Worm (Caenorhabditis elegans) whole organism, young adult: ENCODE data around the gene chl-1.

Experiments used
- B0261.1 ChIP-seq: sonication (generic microtip); optimal IDR thresholded peaks from 2 replicates; lab custom pipeline; 2016; ENCODE audit warnings: mild to moderate bottlenecking, missing genetic modification characterization, moderate library complexity, missing compliant biosample characterization
- B0336.3 ChIP-seq: fragments of 200-800 bp; sonication (Bioruptor generic); IDR thresholded peaks from 2 replicates; pipeline ENCODE4 v1.3.6; 2022; ENCODE audit warnings: missing genetic modification characterization, missing compliant biosample characterization
- F22D6.2 ChIP-seq: sonication (generic microtip); optimal IDR thresholded peaks from 2 replicates; lab custom pipeline; 2016; ENCODE audit warnings: mild to moderate bottlenecking, missing genetic modification characterization, missing compliant biosample characterization
- F37B4.10 ChIP-seq: fragments of 200-800 bp; sonication (Bioruptor generic); IDR thresholded peaks from 2 replicates; pipeline ENCODE4 v1.3.6; 2022; ENCODE audit warnings: missing genetic modification characterization, missing compliant biosample characterization
- F49E8.2 ChIP-seq: sonication (generic microtip); optimal IDR thresholded peaks from 3 replicates; lab custom pipeline; 2017; ENCODE audit warnings: missing genetic modification characterization, mild to moderate bottlenecking, missing compliant biosample characterization, antibody characterized with exemption, moderate library complexity; ENCODE audit not compliant: insufficient read depth
- F55B11.4 ChIP-seq: sonication (generic microtip); optimal IDR thresholded peaks from 2 replicates; lab custom pipeline; 2016; ENCODE audit warnings: missing compliant biosample characterization, missing genetic modification characterization, borderline replicate concordance; ENCODE audit not compliant: insufficient read depth
- F57A8.1 ChIP-seq: fragments of 200-800 bp; sonication (Bioruptor generic); optimal IDR thresholded peaks from 2 replicates; lab custom pipeline; 2018; ENCODE audit warnings: mild to moderate bottlenecking, missing genetic modification characterization, moderate library complexity, missing compliant biosample characterization
- F57C9.4 ChIP-seq: sonication (generic microtip); optimal IDR thresholded peaks from 2 replicates; lab custom pipeline; 2017; ENCODE audit warnings: mild to moderate bottlenecking, missing genetic modification characterization, missing compliant biosample characterization
- T07F8.4 ChIP-seq: sonication (generic microtip); optimal IDR thresholded peaks from 2 replicates; lab custom pipeline; 2016; ENCODE audit warnings: mild to moderate bottlenecking, missing genetic modification characterization, moderate library complexity, missing compliant biosample characterization
- Y53G8AR.9 ChIP-seq: fragments of 200-800 bp; sonication (Bioruptor generic); conservative IDR thresholded peaks from 2 replicates; pipeline ENCODE4 v1.3.6; 2022; ENCODE audit warnings: missing genetic modification reagents, missing genetic modification characterization, missing compliant biosample characterization
- Y79H2A.3 ChIP-seq: fragments of 200-800 bp; sonication (Bioruptor generic); conservative IDR thresholded peaks from 2 replicates; pipeline ENCODE4 v1.3.6; 2022; ENCODE audit warnings: missing genetic modification reagents, missing genetic modification characterization, missing compliant biosample characterization
- Y95B8A.8 ChIP-seq: fragments of 200-800 bp; sonication (Bioruptor generic); IDR thresholded peaks from 2 replicates; pipeline ENCODE4 v1.3.6; 2022; ENCODE audit warnings: missing genetic modification reagents, missing genetic modification characterization, missing compliant biosample characterization
- ZK185.1 ChIP-seq: sonication (generic microtip); optimal IDR thresholded peaks from 2 replicates; lab custom pipeline; 2016; ENCODE audit warnings: mild to moderate bottlenecking, missing genetic modification characterization, missing compliant biosample characterization; ENCODE audit not compliant: poor library complexity, severe bottlenecking
- ama-1 ChIP-seq, 3 experiments: fragments of 150-350 bp in 1 of 3; sonication (generic microtip) in 2 of 3; optimal IDR thresholded peaks; 2 replicates each; lab custom pipeline; 2014 to 2018; ENCODE audit warnings: missing biosample characterization in 2 of 3, missing genetic modification characterization in 2 of 3, missing genetic modification reagents in 2 of 3
- aptf-3 ChIP-seq: fragments of 200-800 bp; sonication (Bioruptor generic); IDR thresholded peaks from 2 replicates; pipeline ENCODE4 v1.3.6; 2022; ENCODE audit warnings: missing genetic modification characterization, missing compliant biosample characterization
- attf-6 ChIP-seq: fragments of 200-800 bp; sonication (Bioruptor generic); IDR thresholded peaks from 2 replicates; pipeline ENCODE4 v1.3.6; 2022; ENCODE audit warnings: missing genetic modification reagents, missing genetic modification characterization, missing compliant biosample characterization
- bed-1 ChIP-seq: fragments of 200-800 bp; sonication (Bioruptor generic); IDR thresholded peaks from 2 replicates; pipeline ENCODE4 v1.3.6; 2022; ENCODE audit warnings: missing genetic modification reagents, missing genetic modification characterization, missing compliant biosample characterization
- bed-2 ChIP-seq: fragments of 200-800 bp; sonication (Bioruptor generic); IDR thresholded peaks from 2 replicates; pipeline ENCODE4 v1.3.6; 2022; ENCODE audit warnings: missing genetic modification reagents, missing genetic modification characterization, missing compliant biosample characterization
- ccch-3 ChIP-seq: fragments of 200-800 bp; sonication (Bioruptor generic); optimal IDR thresholded peaks from 2 replicates; lab custom pipeline; 2018; ENCODE audit warnings: mild to moderate bottlenecking, missing genetic modification characterization, missing compliant biosample characterization
- cebp-1 ChIP-seq, 2 experiments: fragments of 200-800 bp in 1 of 2; sonication (Bioruptor generic) in 1 of 2; sonication (generic microtip) in 1 of 2; IDR thresholded peaks in 1 of 2; optimal IDR thresholded peaks in 1 of 2; 2 replicates each; pipeline versions ENCODE4 v1.3.6 to Lab custom; 2017 to 2022; ENCODE audit warnings: missing compliant biosample characterization in 2 of 2, missing genetic modification characterization in 2 of 2, mild to moderate bottlenecking in 1 of 2, missing genetic modification reagents in 1 of 2, moderate library complexity in 1 of 2
- ceh-100 ChIP-seq: fragments of 200-800 bp; sonication (Bioruptor generic); IDR thresholded peaks from 2 replicates; pipeline ENCODE4 v1.3.6; 2022; ENCODE audit warnings: missing genetic modification reagents, missing genetic modification characterization, missing compliant biosample characterization
- ceh-27 ChIP-seq: fragments of 200-800 bp; sonication (Bioruptor generic); optimal IDR thresholded peaks from 2 replicates; lab custom pipeline; 2018; ENCODE audit warnings: mild to moderate bottlenecking, missing genetic modification characterization, moderate library complexity, missing compliant biosample characterization
- ceh-79 ChIP-seq: sonication (generic microtip); optimal IDR thresholded peaks from 2 replicates; lab custom pipeline; 2017; ENCODE audit warnings: mild to moderate bottlenecking, missing genetic modification characterization, missing compliant biosample characterization
- chd-7 ChIP-seq: sonication (generic microtip); optimal IDR thresholded peaks from 2 replicates; lab custom pipeline; 2016; ENCODE audit warnings: mild to moderate bottlenecking, missing genetic modification characterization, moderate library complexity, missing compliant biosample characterization
- egl-18 ChIP-seq: fragments of 200-800 bp; sonication (Bioruptor generic); IDR thresholded peaks from 2 replicates; pipeline ENCODE4 v1.3.6; 2022; ENCODE audit warnings: missing genetic modification reagents, missing genetic modification characterization, missing compliant biosample characterization
- ekl-4 ChIP-seq: fragments of 200-800 bp; sonication (Bioruptor generic); IDR thresholded peaks from 2 replicates; pipeline ENCODE4 v1.3.6; 2022; ENCODE audit warnings: missing genetic modification reagents, missing genetic modification characterization, missing compliant biosample characterization
- ets-4 ChIP-seq: fragments of 200-800 bp; sonication (Bioruptor generic); optimal IDR thresholded peaks from 2 replicates; lab custom pipeline; 2018; ENCODE audit warnings: mild to moderate bottlenecking, missing genetic modification characterization, missing compliant biosample characterization
- fkh-3 ChIP-seq: sonication (generic microtip); optimal IDR thresholded peaks from 2 replicates; lab custom pipeline; 2016; ENCODE audit warnings: mild to moderate bottlenecking, missing genetic modification characterization, missing compliant biosample characterization
- hmg-1.2 ChIP-seq: fragments of 200-800 bp; sonication (Bioruptor generic); IDR thresholded peaks from 2 replicates; pipeline ENCODE4 v1.3.6; 2022; ENCODE audit warnings: missing genetic modification reagents, missing genetic modification characterization, missing compliant biosample characterization
- hrde-1 ChIP-seq: sonication (generic microtip); optimal IDR thresholded peaks from 2 replicates; lab custom pipeline; 2016; ENCODE audit warnings: missing genetic modification characterization, mild to moderate bottlenecking, missing compliant biosample characterization, moderate library complexity, missing genotype, missing genetic modification reagents, borderline replicate concordance
- let-607 ChIP-seq, 2 experiments: fragments of 200-800 bp in 1 of 2; sonication (Bioruptor generic) in 1 of 2; sonication (generic microtip) in 1 of 2; optimal IDR thresholded peaks; 2 replicates each; lab custom pipeline; 2016 to 2018; ENCODE audit warnings: mild to moderate bottlenecking in 2 of 2, missing compliant biosample characterization in 2 of 2, missing genetic modification characterization in 2 of 2, moderate library complexity in 2 of 2, missing genotype in 1 of 2
- lin-35 ChIP-seq, 3 experiments: fragments of 150-350 bp in 2 of 3; sonication (generic microtip) in 1 of 3; optimal IDR thresholded peaks; 2 replicates each; lab custom pipeline; 2014 to 2018; ENCODE audit warnings: missing biosample characterization in 3 of 3, missing genetic modification characterization in 3 of 3, missing genetic modification reagents in 3 of 3
- lsl-1 ChIP-seq: fragments of 200-800 bp; sonication (Bioruptor generic); optimal IDR thresholded peaks from 2 replicates; lab custom pipeline; 2018; ENCODE audit warnings: mild to moderate bottlenecking, missing genetic modification characterization, moderate library complexity, missing compliant biosample characterization
- madf-3 ChIP-seq: fragments of 200-800 bp; sonication (Bioruptor generic); IDR thresholded peaks from 2 replicates; pipeline ENCODE4 v1.3.6; 2022; ENCODE audit warnings: missing genetic modification reagents, missing genetic modification characterization, missing compliant biosample characterization
- mel-28 ChIP-seq: sonication (generic microtip); optimal IDR thresholded peaks from 2 replicates; lab custom pipeline; 2016; ENCODE audit warnings: borderline replicate concordance, mild to moderate bottlenecking, missing genetic modification characterization, missing compliant biosample characterization
- nfya-1 ChIP-seq: sonication (generic microtip); optimal IDR thresholded peaks from 2 replicates; lab custom pipeline; 2017; ENCODE audit warnings: antibody characterized with exemption, missing compliant biosample characterization, missing genetic modification characterization, borderline replicate concordance; ENCODE audit not compliant: insufficient read depth
- nhr-80 ChIP-seq: sonication (generic microtip); optimal IDR thresholded peaks from 2 replicates; lab custom pipeline; 2016; ENCODE audit warnings: missing genetic modification characterization, missing compliant biosample characterization
- nhr-90 ChIP-seq: sonication (generic microtip); optimal IDR thresholded peaks from 2 replicates; lab custom pipeline; 2016; ENCODE audit warnings: missing genotype, mild to moderate bottlenecking, missing genetic modification characterization, missing compliant biosample characterization
- pha-4 ChIP-seq: fragments of 150-350 bp; sonication (generic microtip); optimal IDR thresholded peaks from 2 replicates; lab custom pipeline; 2014; ENCODE audit warnings: missing biosample characterization, missing genetic modification reagents, missing genetic modification characterization
- sdz-38 ChIP-seq: sonication (generic microtip); optimal IDR thresholded peaks from 2 replicates; lab custom pipeline; 2016; ENCODE audit warnings: missing genotype, missing genetic modification characterization, missing compliant biosample characterization
- somi-1 ChIP-seq: fragments of 200-800 bp; sonication (Bioruptor generic); optimal IDR thresholded peaks from 2 replicates; lab custom pipeline; 2018; ENCODE audit warnings: mild to moderate bottlenecking, missing genetic modification characterization, missing compliant biosample characterization
- tbp1 ChIP-seq: fragments of 200-800 bp; sonication (Bioruptor generic); optimal IDR thresholded peaks from 2 replicates; lab custom pipeline; 2018; ENCODE audit warnings: mild to moderate bottlenecking, missing genetic modification characterization, missing compliant biosample characterization
- unc-130 ChIP-seq: sonication (generic microtip); optimal IDR thresholded peaks from 2 replicates; lab custom pipeline; 2016; ENCODE audit warnings: missing genetic modification reagents, missing genetic modification characterization, missing compliant biosample characterization
- unc-62 ChIP-seq: fragments of 150-350 bp; optimal IDR thresholded peaks from 2 replicates; lab custom pipeline; 2014; ENCODE audit warnings: missing biosample characterization, missing genetic modification reagents, missing genetic modification characterization
- ztf-22 ChIP-seq: fragments of 200-800 bp; sonication (Bioruptor generic); optimal IDR thresholded peaks from 2 replicates; lab custom pipeline; 2018; ENCODE audit warnings: mild to moderate bottlenecking, missing genetic modification characterization, moderate library complexity, missing compliant biosample characterization
- ztf-25 ChIP-seq: fragments of 200-800 bp; sonication (Bioruptor generic); IDR thresholded peaks from 2 replicates; pipeline ENCODE4 v1.3.6; 2022; ENCODE audit warnings: missing genetic modification reagents, missing genetic modification characterization, missing compliant biosample characterization
- ztf-6 ChIP-seq: fragments of 200-800 bp; sonication (Bioruptor generic); IDR thresholded peaks from 2 replicates; pipeline ENCODE4 v1.3.6; 2022; ENCODE audit warnings: missing genetic modification reagents, missing genetic modification characterization, missing compliant biosample characterization

The chl-1 gene

DNA sequence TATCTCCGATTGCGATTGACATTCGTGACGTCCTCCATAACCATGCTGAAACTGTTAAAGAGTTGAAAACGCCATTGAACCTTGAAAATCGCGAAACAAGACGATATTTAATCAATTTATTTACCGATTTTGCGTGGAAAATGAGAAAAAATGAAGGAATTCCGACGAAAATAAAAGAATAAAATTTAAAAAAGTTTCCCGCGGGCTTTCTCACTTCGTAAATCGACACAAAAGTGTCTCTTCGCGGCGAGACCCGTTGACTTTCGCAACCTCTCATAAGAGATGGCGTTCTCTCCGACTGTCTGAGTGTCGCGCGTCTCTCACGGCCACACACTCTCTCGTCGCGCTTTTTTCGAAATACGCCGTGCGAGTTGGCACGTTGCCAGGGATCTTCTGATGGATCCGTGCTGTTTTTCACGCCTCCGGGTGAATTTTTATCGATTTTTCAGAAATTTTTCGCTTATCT, 2.2 kb upstream of the chl-1 start, which contains the start of gene hat-1 (continued):
- no peak for TF ChIP-seq ceh-79 (tag; lab: Kevin White, UChicago)
- TF ChIP-seq hrde-1 (tag; lab: Kevin White, UChicago), result peak; percentile 73
- no peak for TF ChIP-seq sdz-38 (tag; lab: Kevin White, UChicago)
- no peak for TF ChIP-seq ccch-3 (GFP tag; lab: Kevin White, UChicago)
- no peak for TF ChIP-seq ama-1 (optimal IDR thresholded peaks at IDR 0.05; lab: Kevin White, UChicago)
- TF ChIP-seq ama-1 (GFP tag; optimal IDR thresholded peaks at IDR 0.05; lab: Kevin White, UChicago), result no peak
- TF ChIP-seq fkh-3, result no peak
- no peak for TF ChIP-seq ztf-22 (GFP tag; lab: Kevin White, UChicago)
- peak; percentile 90 for TF ChIP-seq chd-7
- TF ChIP-seq lin-35 (GFP tag; optimal IDR thresholded peaks at IDR 0.05; lab: Kevin White, UChicago), result peak; percentile 4 to 92 (median 49)
- peak; percentile 81 to 87 for TF ChIP-seq let-607 (tag; optimal IDR thresholded peaks at IDR 0.05; lab: Kevin White, UChicago)
- peak; percentile 91 for TF ChIP-seq somi-1 (GFP tag; lab: Kevin White, UChicago)
- peak; percentile 4 for TF ChIP-seq B0261.1 (tag; lab: Kevin White, UChicago)
- peak; percentile 100 for TF ChIP-seq hmg-1.2 (GFP tag; lab: Robert Waterston, UW)
- TF ChIP-seq attf-6 (GFP tag; lab: Robert Waterston, UW), result peak; percentile 83
- no peak for TF ChIP-seq nhr-90 (tag; lab: Kevin White, UChicago)
- no peak for TF ChIP-seq F57A8.1
- TF ChIP-seq Y53G8AR.9 (GFP tag; lab: Robert Waterston, UW), result peak; percentile 96
- no peak for TF ChIP-seq F57C9.4 (tag; lab: Kevin White, UChicago)
- TF ChIP-seq egl-18, result 0 out of 2 replicates have a peak, but pooled peaks have one; percentile 53
- peak; percentile 63 for TF ChIP-seq F22D6.2
- TF ChIP-seq tbp1 (GFP tag; lab: Kevin White, UChicago), result peak; percentile 75
- no peak for TF ChIP-seq ets-4 (GFP tag; lab: Kevin White, UChicago)
- TF ChIP-seq aptf-3 (GFP tag; lab: Robert Waterston, UW), result no peak
- TF ChIP-seq Y79H2A.3 (GFP tag; lab: Robert Waterston, UW), result no peak
- no peak for TF ChIP-seq F37B4.10 (GFP tag; lab: Robert Waterston, UW)
- peak; percentile 88 for TF ChIP-seq ceh-100 (GFP tag; lab: Robert Waterston, UW)
- peak; percentile 92 for TF ChIP-seq ceh-27
- TF ChIP-seq ztf-6 (GFP tag; lab: Robert Waterston, UW), result no peak
- TF ChIP-seq B0336.3 (GFP tag; lab: Robert Waterston, UW), result peak; percentile 99
- TF ChIP-seq nfya-1 (tag; lab: Kevin White, UChicago), result no peak
- no peak for TF ChIP-seq ztf-25 (GFP tag; lab: Robert Waterston, UW)
- peak; percentile 90 for TF ChIP-seq lsl-1 (GFP tag; lab: Kevin White, UChicago)
- TF ChIP-seq F49E8.2 (tag; lab: Kevin White, UChicago), result peak; percentile 79
- TF ChIP-seq F55B11.4 (tag; lab: Kevin White, UChicago), result no peak
- TF ChIP-seq madf-3 (GFP tag; lab: Robert Waterston, UW), result peak; percentile 93
- peak; percentile 49 for TF ChIP-seq mel-28
- peak; percentile 77 for TF ChIP-seq unc-130 (GFP tag; lab: Kevin White, UChicago)
- peak; percentile 98 for TF ChIP-seq cebp-1 (GFP tag; IDR thresholded peaks at IDR 0.05; lab: Robert Waterston, UW)
- peak; percentile 100 for TF ChIP-seq cebp-1 (tag; optimal IDR thresholded peaks at IDR 0.05; lab: Kevin White, UChicago)
- no peak for TF ChIP-seq ZK185.1 (tag; lab: Kevin White, UChicago)
- peak; percentile 97 for TF ChIP-seq ekl-4
- no peak for TF ChIP-seq bed-2 (GFP tag; lab: Robert Waterston, UW)
- peak; percentile 92 for TF ChIP-seq Y95B8A.8
- TF ChIP-seq nhr-80 (tag; lab: Kevin White, UChicago), result peak; percentile 50
- no peak for TF ChIP-seq bed-1
- TF ChIP-seq T07F8.4, result no peak
- TF ChIP-seq unc-62, result no peak
- TF ChIP-seq pha-4 (tag; lab: Kevin White, UChicago), result peak; percentile 76
